Fruit fly (Drosophila melanogaster): ENCODE measurements around the gene tai.

DNA sequence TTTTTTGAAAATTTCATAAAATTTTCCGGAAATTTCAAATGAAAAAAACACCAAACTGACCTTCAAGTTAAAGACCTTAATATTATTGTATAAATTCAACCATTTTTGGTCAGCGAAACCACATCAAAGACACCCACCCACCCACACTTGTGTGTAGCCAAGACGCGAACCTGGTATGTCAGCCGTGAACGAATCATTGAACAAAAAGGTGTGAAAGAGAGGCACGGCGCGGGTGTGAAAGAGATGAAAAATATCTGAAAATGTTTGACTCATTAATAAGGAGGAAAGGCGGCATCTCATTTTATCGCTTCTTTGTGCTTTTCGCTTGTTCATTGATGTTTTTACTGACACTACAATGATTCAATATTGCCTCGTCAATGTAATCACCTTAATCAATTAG is 8.2 kb upstream of the tai start:
- no peak for TF ChIP-seq EcR (GFP tag; optimal IDR thresholded peaks at IDR 0.05)
- TF ChIP-seq pan (optimal IDR thresholded peaks at IDR 0.05), result no peak

Measured in whole organism.